Worm (Caenorhabditis elegans) whole organism, late embryonic: ENCODE results near the gene ugt-14.
"Not testable (repeated sequence)": the region's sequence is repeated elsewhere in the genome, so short reads cannot be mapped to it uniquely, and the experiment has no call there.

ENCODE experiments used
- F13H6.1 ChIP-seq: sonication (generic microtip); optimal IDR thresholded peaks from 2 replicates; lab custom pipeline; 2016; ENCODE audit warnings: missing genetic modification characterization, missing compliant biosample characterization
- K09A11.1 ChIP-seq: sonication (generic microtip); optimal IDR thresholded peaks from 2 replicates; lab custom pipeline; 2017; ENCODE audit warnings: antibody characterized with exemption, mild to moderate bottlenecking, missing genetic modification characterization, missing compliant biosample characterization; ENCODE audit not compliant: insufficient read depth
- ahr-1 ChIP-seq: sonication (generic microtip); optimal IDR thresholded peaks from 2 replicates; lab custom pipeline; 2016; ENCODE audit warnings: missing genetic modification characterization, missing compliant biosample characterization
- ceh-18 ChIP-seq: sonication (generic microtip); optimal IDR thresholded peaks from 2 replicates; lab custom pipeline; 2016; ENCODE audit warnings: missing genetic modification characterization, missing compliant biosample characterization
- ceh-19 ChIP-seq: fragments of 200-800 bp; sonication (Bioruptor generic); optimal IDR thresholded peaks from 2 replicates; lab custom pipeline; 2018; ENCODE audit warnings: mild to moderate bottlenecking, missing genetic modification characterization, missing compliant biosample characterization
- ceh-2 ChIP-seq: sonication (generic microtip); optimal IDR thresholded peaks from 2 replicates; lab custom pipeline; 2016; ENCODE audit warnings: missing genotype, missing genetic modification characterization, missing compliant biosample characterization
- ceh-22 ChIP-seq: sonication (generic microtip); optimal IDR thresholded peaks from 2 replicates; lab custom pipeline; 2017; ENCODE audit warnings: missing biosample characterization, missing genetic modification characterization
- ceh-31 ChIP-seq: sonication (generic microtip); optimal IDR thresholded peaks from 2 replicates; lab custom pipeline; 2016; ENCODE audit warnings: missing genetic modification characterization, missing compliant biosample characterization
- ceh-45 ChIP-seq: fragments of 200-800 bp; sonication (Bioruptor generic); IDR thresholded peaks from 2 replicates; pipeline ENCODE4 v1.3.6; 2022; ENCODE audit warnings: missing genetic modification reagents, missing genetic modification characterization, missing compliant biosample characterization
- ceh-48 ChIP-seq: sonication (generic microtip); optimal IDR thresholded peaks from 2 replicates; lab custom pipeline; 2016; ENCODE audit warnings: missing genetic modification characterization, inconsistent platforms, missing compliant biosample characterization
- dmd-4 ChIP-seq: sonication (generic microtip); optimal IDR thresholded peaks from 2 replicates; lab custom pipeline; 2016; ENCODE audit warnings: borderline replicate concordance, missing genetic modification characterization, missing compliant biosample characterization
- dve-1 ChIP-seq: sonication (generic microtip); optimal IDR thresholded peaks from 2 replicates; lab custom pipeline; 2017; ENCODE audit warnings: antibody characterized with exemption, mild to moderate bottlenecking, missing genetic modification characterization, missing compliant biosample characterization
- elt-2 ChIP-seq: sonication (generic microtip); optimal IDR thresholded peaks from 2 replicates; lab custom pipeline; 2016; ENCODE audit warnings: missing genetic modification reagents, missing genetic modification characterization, missing compliant biosample characterization
- fax-1 ChIP-seq: sonication (generic microtip); optimal IDR thresholded peaks from 2 replicates; lab custom pipeline; 2016; ENCODE audit warnings: missing genotype, missing genetic modification characterization, missing compliant biosample characterization
- fkh-10 ChIP-seq: fragments of 150-350 bp; optimal IDR thresholded peaks from 2 replicates; lab custom pipeline; 2014; ENCODE audit warnings: missing biosample characterization, missing genetic modification reagents, missing genetic modification characterization
- fkh-6 ChIP-seq: sonication (generic microtip); optimal IDR thresholded peaks from 2 replicates; lab custom pipeline; 2016; ENCODE audit warnings: missing genetic modification characterization, missing compliant biosample characterization
- hlh-15 ChIP-seq: sonication (generic microtip); optimal IDR thresholded peaks from 2 replicates; lab custom pipeline; 2016; ENCODE audit warnings: missing genetic modification characterization, missing compliant biosample characterization
- hlh-30 ChIP-seq: sonication (generic microtip); optimal IDR thresholded peaks from 2 replicates; lab custom pipeline; 2017; ENCODE audit warnings: antibody characterized with exemption, missing genetic modification characterization, missing compliant biosample characterization; ENCODE audit not compliant: insufficient read depth
- lim-6 ChIP-seq: sonication (generic microtip); optimal IDR thresholded peaks from 2 replicates; lab custom pipeline; 2016; ENCODE audit warnings: missing genetic modification characterization, missing compliant biosample characterization
- lin-11 ChIP-seq: fragments of 200-800 bp; sonication (Bioruptor generic); optimal IDR thresholded peaks from 2 replicates; lab custom pipeline; 2018; ENCODE audit warnings: mild to moderate bottlenecking, missing genetic modification characterization, missing compliant biosample characterization
- madf-2 ChIP-seq: sonication (generic microtip); optimal IDR thresholded peaks from 2 replicates; lab custom pipeline; 2017; ENCODE audit warnings: missing genetic modification characterization, missing compliant biosample characterization
- nhr-232 ChIP-seq: sonication (generic microtip); optimal IDR thresholded peaks from 2 replicates; lab custom pipeline; 2016; ENCODE audit warnings: missing genetic modification characterization, missing compliant biosample characterization
- pat-9 ChIP-seq: fragments of 200-800 bp; sonication (Bioruptor generic); optimal IDR thresholded peaks from 2 replicates; lab custom pipeline; 2018; ENCODE audit warnings: mild to moderate bottlenecking, missing genetic modification characterization, moderate library complexity, missing compliant biosample characterization
- pax-1 ChIP-seq: fragments of 150-350 bp; optimal IDR thresholded peaks from 2 replicates; lab custom pipeline; 2014; ENCODE audit warnings: missing biosample characterization, missing genetic modification characterization
- pqm-1 ChIP-seq: sonication (generic microtip); optimal IDR thresholded peaks from 2 replicates; lab custom pipeline; 2016; ENCODE audit warnings: missing genetic modification characterization, missing compliant biosample characterization
- pros-1 ChIP-seq: fragments of 150-350 bp; optimal IDR thresholded peaks from 2 replicates; lab custom pipeline; 2014; ENCODE audit warnings: missing biosample characterization, missing genetic modification reagents, missing genetic modification characterization
- ref-2 ChIP-seq: sonication (generic microtip); optimal IDR thresholded peaks from 2 replicates; lab custom pipeline; 2016; ENCODE audit warnings: missing genetic modification characterization, missing compliant biosample characterization
- rnt-1 ChIP-seq: sonication (generic microtip); optimal IDR thresholded peaks from 2 replicates; lab custom pipeline; 2016; ENCODE audit warnings: missing genetic modification characterization, missing compliant biosample characterization
- sox-2 ChIP-seq: fragments of 200-800 bp; sonication (Bioruptor generic); IDR thresholded peaks from 2 replicates; pipeline ENCODE4 v1.3.6; 2022; ENCODE audit warnings: missing genetic modification reagents, missing genetic modification characterization, missing compliant biosample characterization
- sox-4 ChIP-seq: sonication (generic microtip); optimal IDR thresholded peaks from 2 replicates; lab custom pipeline; 2017; ENCODE audit warnings: mild to moderate bottlenecking, missing genetic modification characterization, inconsistent platforms, missing compliant biosample characterization
- syd-9 ChIP-seq: sonication (generic microtip); optimal IDR thresholded peaks from 2 replicates; lab custom pipeline; 2016; ENCODE audit warnings: mild to moderate bottlenecking, missing genetic modification characterization, moderate library complexity, missing compliant biosample characterization
- tbx-7 ChIP-seq: sonication (generic microtip); optimal IDR thresholded peaks from 2 replicates; lab custom pipeline; 2016; ENCODE audit warnings: missing genotype, missing genetic modification characterization, missing compliant biosample characterization
- unc-3 ChIP-seq, 2 experiments: fragments of 200-800 bp in 1 of 2; sonication (Bioruptor generic) in 1 of 2; sonication (generic microtip) in 1 of 2; conservative IDR thresholded peaks in 1 of 2; optimal IDR thresholded peaks in 1 of 2; 2 replicates each; pipeline versions ENCODE4 v1.3.6 to Lab custom; 2016 to 2022; ENCODE audit warnings: missing compliant biosample characterization in 2 of 2, missing genetic modification characterization in 2 of 2, missing genetic modification reagents in 1 of 2
- unc-55 ChIP-seq: sonication (generic microtip); optimal IDR thresholded peaks from 2 replicates; lab custom pipeline; 2017; ENCODE audit warnings: missing biosample characterization, missing genetic modification reagents, missing genetic modification characterization
- zip-5 ChIP-seq: sonication (generic microtip); optimal IDR thresholded peaks from 2 replicates; lab custom pipeline; 2016; ENCODE audit warnings: missing genetic modification characterization, missing compliant biosample characterization
- ztf-16 ChIP-seq: sonication (generic microtip); optimal IDR thresholded peaks from 2 replicates; lab custom pipeline; 2017; ENCODE audit warnings: missing genetic modification characterization, missing compliant biosample characterization

Gene ugt-14

DNA sequence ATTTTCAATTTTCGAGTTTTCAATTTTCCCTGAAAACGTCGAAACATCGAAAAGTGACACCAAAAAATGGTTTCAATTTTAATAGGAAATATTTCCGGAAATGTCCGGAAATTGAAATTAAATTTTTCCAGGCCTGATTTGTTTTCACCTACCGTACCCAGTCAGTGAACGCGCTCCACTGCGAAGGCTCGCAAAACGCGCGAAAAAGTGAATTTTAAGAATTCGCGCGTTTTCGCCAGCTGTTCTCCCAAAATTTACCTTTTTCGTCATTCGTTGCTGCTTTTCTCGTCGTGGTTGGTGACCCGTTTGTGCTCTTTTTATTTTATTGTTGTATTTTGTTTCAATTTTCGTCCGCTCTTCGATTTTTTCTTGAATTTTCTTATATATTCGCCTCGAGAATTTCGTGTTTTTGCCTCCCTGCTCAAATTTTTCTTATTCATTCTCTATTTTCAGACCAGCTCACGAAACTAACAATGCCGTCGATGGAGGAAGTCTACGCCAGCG, 16.0 kb upstream of the ugt-14 start, which contains the start of gene T19H12.2:
T19H12.2 (plus strand) TSS at position 454 of the 504 bp plus-strand sequence.
- TF ChIP-seq ceh-45, result no peak
- no peak for TF ChIP-seq unc-55 (GFP tag; lab: Kevin White, UChicago)
- no peak for TF ChIP-seq tbx-7 (tag; lab: Kevin White, UChicago)

DNA sequence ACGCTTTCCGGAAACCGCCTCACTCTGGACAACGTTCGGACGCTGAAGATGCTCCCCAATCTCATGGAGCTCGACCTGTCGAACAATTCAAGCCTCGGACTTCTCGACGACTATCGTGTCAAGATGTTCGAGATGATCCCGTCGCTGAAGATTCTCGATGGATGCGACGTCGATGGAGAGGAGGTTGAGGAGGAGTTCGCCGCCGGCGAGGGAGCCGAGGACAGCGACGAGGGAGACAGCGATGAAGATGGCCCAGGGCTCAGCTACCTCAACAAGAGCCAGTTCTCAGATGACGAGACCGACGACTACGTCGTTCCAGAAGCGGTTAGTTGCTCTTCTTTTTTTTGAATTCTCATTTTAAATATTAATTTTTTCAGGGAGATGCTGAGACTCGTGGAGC, 15.3 kb upstream of the ugt-14 start:
- TF ChIP-seq dmd-4 (tag; lab: Kevin White, UChicago), result no peak
- TF ChIP-seq F13H6.1, result no peak
- no peak for TF ChIP-seq fax-1 (tag; lab: Kevin White, UChicago)
- no peak for TF ChIP-seq ceh-48 (tag; lab: Kevin White, UChicago)
- TF ChIP-seq sox-2 (GFP tag; lab: Robert Waterston, UW), result no peak
- no peak for TF ChIP-seq madf-2 (tag; lab: Kevin White, UChicago)
- no peak for TF ChIP-seq ref-2 (tag; lab: Kevin White, UChicago)
- no peak for TF ChIP-seq pax-1 (tag; lab: Kevin White, UChicago)
- no peak for TF ChIP-seq ztf-16
- TF ChIP-seq, all 69 proteins: peak for 0

DNA sequence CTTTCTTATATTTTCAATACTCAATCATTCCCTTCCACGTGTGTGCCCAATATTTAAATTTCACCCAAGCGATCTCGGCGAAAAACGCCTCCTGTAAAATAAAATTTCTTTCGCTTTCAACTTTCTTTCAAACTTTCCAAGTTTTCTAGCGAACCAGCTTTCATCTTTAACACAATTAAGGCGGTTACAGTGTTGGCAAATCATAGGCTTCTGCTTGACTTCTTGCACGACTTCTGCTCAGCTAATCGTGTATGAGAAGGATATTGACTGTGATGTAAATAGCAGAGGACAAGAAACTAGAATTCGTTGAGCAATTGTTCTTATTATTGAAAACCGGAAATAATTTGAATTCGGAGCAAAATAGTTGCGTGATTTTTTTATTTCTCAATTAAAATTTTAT, 14.7 kb upstream of the ugt-14 start:
- no peak for TF ChIP-seq hlh-15 (tag; lab: Kevin White, UChicago)
- TF ChIP-seq ztf-16, result no peak
- TF ChIP-seq ceh-48 (tag; lab: Kevin White, UChicago), result no peak

ce11 chrV:4894971-4895370, 11.1 kb upstream of the ugt-14 start, which contains the start of gene ugt-11:
Gene ugt-11 (minus strand): TSS chrV:4895071.
- TF ChIP-seq lin-11 (tag; lab: Kevin White, UChicago) (no peak), ceh-18 (no peak), ceh-19 (GFP tag; lab: Kevin White, UChicago) (no peak)

ce11 chrV:4895744-4896143, 10.3 kb upstream of the ugt-14 start, which contains the start of gene ugt-9:
Gene ugt-9 (plus strand): TSS chrV:4896048.
- TF ChIP-seq pros-1 (tag; lab: Kevin White, UChicago) (no peak), unc-3 (GFP tag; conservative IDR thresholded peaks at IDR 0.05; lab: Robert Waterston, UW) (no peak), unc-3 (tag; optimal IDR thresholded peaks at IDR 0.05; lab: Kevin White, UChicago) (no peak), ahr-1 (tag; lab: Kevin White, UChicago) (no peak), ceh-22 (tag; lab: Kevin White, UChicago) (no peak), elt-2 (tag; lab: Kevin White, UChicago) (peak; percentile 62), syd-9 (no peak), ceh-18 (no peak), fax-1 (tag; lab: Kevin White, UChicago) (no peak)

ce11 chrV:4900020-4900419, 6.0 kb upstream of the ugt-14 start, which contains the start of gene ugt-10:
Gene ugt-10 (minus strand): TSS chrV:4900120.
- not testable (repeated sequence) for TF ChIP-seq dmd-4, lim-6, pat-9 (tag; lab: Kevin White, UChicago)

- no peak for TF ChIP-seq sox-4 (tag; lab: Kevin White, UChicago)
- TF ChIP-seq fkh-6 (tag; lab: Kevin White, UChicago), result no peak
- TF ChIP-seq ceh-2, result no peak
- no peak for TF ChIP-seq ceh-31 (tag; lab: Kevin White, UChicago)
- TF ChIP-seq pqm-1 (tag; lab: Kevin White, UChicago), result no peak
- TF ChIP-seq fkh-10 (GFP tag; lab: Kevin White, UChicago), result no peak
- TF ChIP-seq nhr-232 (tag; lab: Kevin White, UChicago), result no peak
- TF ChIP-seq tbx-7 (tag; lab: Kevin White, UChicago), result no peak
- no peak for TF ChIP-seq pros-1 (tag; lab: Kevin White, UChicago)
- no peak for TF ChIP-seq pat-9 (tag; lab: Kevin White, UChicago)
- TF ChIP-seq rnt-1, result no peak
- no peak for TF ChIP-seq hlh-30 (tag; lab: Kevin White, UChicago)
- TF ChIP-seq ahr-1 (tag; lab: Kevin White, UChicago), result no peak
- no peak for TF ChIP-seq zip-5
- TF ChIP-seq ceh-22 (tag; lab: Kevin White, UChicago), result no peak
- no peak for TF ChIP-seq K09A11.1 (tag; lab: Kevin White, UChicago)
- no peak for TF ChIP-seq dve-1 (tag; lab: Kevin White, UChicago)
- TF ChIP-seq sox-2 (GFP tag; lab: Robert Waterston, UW), result no peak
Measured at ce11 chrV:4901074-4901473, 5.0 kb upstream of the ugt-14 start, which contains the start of gene ugt-67. Gene ugt-67 (plus strand): TSS chrV:4901374.
